Worm (Caenorhabditis elegans) whole organism, late embryonic: ENCODE data around the gene nhl-1.

Source experiments
- C08G9.2 ChIP-seq: sonication (generic microtip); optimal IDR thresholded peaks from 2 replicates; lab custom pipeline; 2016; ENCODE audit warnings: mild to moderate bottlenecking, missing genetic modification characterization, moderate library complexity, missing compliant biosample characterization
- C38D4.7 ChIP-seq: fragments of 200-800 bp; sonication (Bioruptor generic); optimal IDR thresholded peaks from 2 replicates; lab custom pipeline; 2018; ENCODE audit warnings: mild to moderate bottlenecking, missing genetic modification characterization, moderate library complexity, missing compliant biosample characterization
- K09A11.1 ChIP-seq: sonication (generic microtip); optimal IDR thresholded peaks from 2 replicates; lab custom pipeline; 2017; ENCODE audit warnings: antibody characterized with exemption, mild to moderate bottlenecking, missing genetic modification characterization, missing compliant biosample characterization; ENCODE audit not compliant: insufficient read depth
- T23F11.4 ChIP-seq: fragments of 200-800 bp; sonication (Bioruptor generic); optimal IDR thresholded peaks from 2 replicates; lab custom pipeline; 2018; ENCODE audit warnings: mild to moderate bottlenecking, missing genetic modification characterization, missing compliant biosample characterization
- Y22D7AL.16 ChIP-seq: sonication (generic microtip); optimal IDR thresholded peaks from 2 replicates; lab custom pipeline; 2016; ENCODE audit warnings: missing genetic modification characterization, missing compliant biosample characterization
- ahr-1 ChIP-seq: sonication (generic microtip); optimal IDR thresholded peaks from 2 replicates; lab custom pipeline; 2016; ENCODE audit warnings: missing genetic modification characterization, missing compliant biosample characterization
- ama-1 ChIP-seq: fragments of 150-350 bp; optimal IDR thresholded peaks from 2 replicates; lab custom pipeline; 2014
- ceh-14 ChIP-seq: sonication (generic microtip); optimal IDR thresholded peaks from 2 replicates; lab custom pipeline; 2016; ENCODE audit warnings: missing genotype, missing genetic modification characterization, missing compliant biosample characterization
- ceh-22 ChIP-seq: sonication (generic microtip); optimal IDR thresholded peaks from 2 replicates; lab custom pipeline; 2017; ENCODE audit warnings: missing biosample characterization, missing genetic modification characterization
- ceh-24 ChIP-seq: sonication (generic microtip); optimal IDR thresholded peaks from 2 replicates; lab custom pipeline; 2016; ENCODE audit warnings: mild to moderate bottlenecking, missing genetic modification characterization, missing compliant biosample characterization
- ceh-30 ChIP-seq: fragments of 150-350 bp; optimal IDR thresholded peaks from 2 replicates; lab custom pipeline; 2014; ENCODE audit warnings: missing biosample characterization, missing genetic modification characterization
- ceh-31 ChIP-seq: sonication (generic microtip); optimal IDR thresholded peaks from 2 replicates; lab custom pipeline; 2016; ENCODE audit warnings: missing genetic modification characterization, missing compliant biosample characterization
- ceh-34 ChIP-seq: sonication (generic microtip); optimal IDR thresholded peaks from 2 replicates; lab custom pipeline; 2016; ENCODE audit warnings: mild to moderate bottlenecking, missing genetic modification characterization, missing compliant biosample characterization
- ceh-48 ChIP-seq: sonication (generic microtip); optimal IDR thresholded peaks from 2 replicates; lab custom pipeline; 2016; ENCODE audit warnings: missing genetic modification characterization, inconsistent platforms, missing compliant biosample characterization
- ceh-6 ChIP-seq: fragments of 200-800 bp; sonication (Bioruptor generic); optimal IDR thresholded peaks from 2 replicates; lab custom pipeline; 2018; ENCODE audit warnings: mild to moderate bottlenecking, missing genetic modification characterization, missing compliant biosample characterization
- elt-2 ChIP-seq: sonication (generic microtip); optimal IDR thresholded peaks from 2 replicates; lab custom pipeline; 2016; ENCODE audit warnings: missing genetic modification reagents, missing genetic modification characterization, missing compliant biosample characterization
- ets-4 ChIP-seq: sonication (generic microtip); optimal IDR thresholded peaks from 2 replicates; lab custom pipeline; 2016; ENCODE audit warnings: missing genetic modification characterization, missing compliant biosample characterization
- eyg-1 ChIP-seq: sonication (generic microtip); optimal IDR thresholded peaks from 2 replicates; lab custom pipeline; 2016; ENCODE audit warnings: missing genotype, missing genetic modification characterization, missing compliant biosample characterization
- fkh-10 ChIP-seq: fragments of 150-350 bp; optimal IDR thresholded peaks from 2 replicates; lab custom pipeline; 2014; ENCODE audit warnings: missing biosample characterization, missing genetic modification reagents, missing genetic modification characterization
- fkh-6 ChIP-seq: sonication (generic microtip); optimal IDR thresholded peaks from 2 replicates; lab custom pipeline; 2016; ENCODE audit warnings: missing genetic modification characterization, missing compliant biosample characterization
- gmeb-2 ChIP-seq: sonication (generic microtip); optimal IDR thresholded peaks from 2 replicates; lab custom pipeline; 2016; ENCODE audit warnings: missing genetic modification characterization, inconsistent platforms, missing compliant biosample characterization
- hlh-13 ChIP-seq: fragments of 200-800 bp; sonication (Bioruptor generic); optimal IDR thresholded peaks from 2 replicates; lab custom pipeline; 2018; ENCODE audit warnings: mild to moderate bottlenecking, missing genetic modification characterization, missing compliant biosample characterization
- hlh-6 ChIP-seq: sonication (generic microtip); optimal IDR thresholded peaks from 2 replicates; lab custom pipeline; 2016; ENCODE audit warnings: missing genotype, missing genetic modification characterization, missing compliant biosample characterization
- hlh-8 ChIP-seq: sonication (generic microtip); optimal IDR thresholded peaks from 2 replicates; lab custom pipeline; 2016; ENCODE audit warnings: missing genotype, missing genetic modification characterization, missing compliant biosample characterization
- lim-6 ChIP-seq: sonication (generic microtip); optimal IDR thresholded peaks from 2 replicates; lab custom pipeline; 2016; ENCODE audit warnings: missing genetic modification characterization, missing compliant biosample characterization
- lin-11 ChIP-seq: fragments of 200-800 bp; sonication (Bioruptor generic); optimal IDR thresholded peaks from 2 replicates; lab custom pipeline; 2018; ENCODE audit warnings: mild to moderate bottlenecking, missing genetic modification characterization, missing compliant biosample characterization
- mec-3 ChIP-seq: sonication (generic microtip); optimal IDR thresholded peaks from 2 replicates; lab custom pipeline; 2016; ENCODE audit warnings: borderline replicate concordance, missing genetic modification characterization, missing compliant biosample characterization
- nhr-11 ChIP-seq: fragments of 150-350 bp; optimal IDR thresholded peaks from 2 replicates; lab custom pipeline; 2014; ENCODE audit warnings: missing biosample characterization, missing genetic modification characterization
- odd-2 ChIP-seq: sonication (generic microtip); optimal IDR thresholded peaks from 2 replicates; lab custom pipeline; 2017; ENCODE audit warnings: antibody characterized with exemption, mild to moderate bottlenecking, missing genetic modification characterization, missing compliant biosample characterization
- pat-9 ChIP-seq: fragments of 200-800 bp; sonication (Bioruptor generic); optimal IDR thresholded peaks from 2 replicates; lab custom pipeline; 2018; ENCODE audit warnings: mild to moderate bottlenecking, missing genetic modification characterization, moderate library complexity, missing compliant biosample characterization
- pax-1 ChIP-seq: fragments of 150-350 bp; optimal IDR thresholded peaks from 2 replicates; lab custom pipeline; 2014; ENCODE audit warnings: missing biosample characterization, missing genetic modification characterization
- pha-4 ChIP-seq: fragments of 150-350 bp; optimal IDR thresholded peaks from 2 replicates; lab custom pipeline; 2018; ENCODE audit warnings: missing biosample characterization, missing genetic modification reagents, missing genetic modification characterization
- pqm-1 ChIP-seq: sonication (generic microtip); optimal IDR thresholded peaks from 2 replicates; lab custom pipeline; 2016; ENCODE audit warnings: missing genetic modification characterization, missing compliant biosample characterization
- pros-1 ChIP-seq: fragments of 150-350 bp; optimal IDR thresholded peaks from 2 replicates; lab custom pipeline; 2014; ENCODE audit warnings: missing biosample characterization, missing genetic modification reagents, missing genetic modification characterization
- sox-4 ChIP-seq: sonication (generic microtip); optimal IDR thresholded peaks from 2 replicates; lab custom pipeline; 2017; ENCODE audit warnings: mild to moderate bottlenecking, missing genetic modification characterization, inconsistent platforms, missing compliant biosample characterization
- ttx-3 ChIP-seq: sonication (generic microtip); optimal IDR thresholded peaks from 2 replicates; lab custom pipeline; 2016; ENCODE audit warnings: missing genetic modification reagents, missing genetic modification characterization, missing compliant biosample characterization
- unc-42 ChIP-seq: sonication (generic microtip); optimal IDR thresholded peaks from 2 replicates; lab custom pipeline; 2016; ENCODE audit warnings: missing genotype, missing genetic modification characterization, missing compliant biosample characterization
- unc-55 ChIP-seq: sonication (generic microtip); optimal IDR thresholded peaks from 2 replicates; lab custom pipeline; 2017; ENCODE audit warnings: missing biosample characterization, missing genetic modification reagents, missing genetic modification characterization
- zip-5 ChIP-seq: sonication (generic microtip); optimal IDR thresholded peaks from 2 replicates; lab custom pipeline; 2016; ENCODE audit warnings: missing genetic modification characterization, missing compliant biosample characterization
- ztf-16 ChIP-seq: sonication (generic microtip); optimal IDR thresholded peaks from 2 replicates; lab custom pipeline; 2017; ENCODE audit warnings: missing genetic modification characterization, missing compliant biosample characterization

nhl-1 gene

ce11 chrIII:9112479-9112878 lies 41.2 kb downstream of the nhl-1 start (continued):
- TF ChIP-seq hlh-13 (GFP tag; lab: Kevin White, UChicago) (no peak), gmeb-2 (no peak), lim-6 (tag; lab: Kevin White, UChicago) (no peak), ahr-1 (tag; lab: Kevin White, UChicago) (no peak), fkh-10 (GFP tag; lab: Kevin White, UChicago) (no peak), sox-4 (tag; lab: Kevin White, UChicago) (no peak), nhr-11 (no peak), ets-4 (tag; lab: Kevin White, UChicago) (no peak)

- TF ChIP-seq ceh-31 (tag; lab: Kevin White, UChicago) (no peak), C38D4.7 (GFP tag; lab: Kevin White, UChicago) (no peak), hlh-8 (tag; lab: Kevin White, UChicago) (no peak), pqm-1 (tag; lab: Kevin White, UChicago) (no peak), C08G9.2 (tag; lab: Kevin White, UChicago) (no peak), ceh-6 (GFP tag; lab: Kevin White, UChicago) (no peak), ztf-16 (no peak), eyg-1 (tag; lab: Kevin White, UChicago) (no peak), T23F11.4 (GFP tag; lab: Kevin White, UChicago) (no peak), ceh-14 (tag; lab: Kevin White, UChicago) (no peak), unc-55 (GFP tag; lab: Kevin White, UChicago) (no peak), K09A11.1 (tag; lab: Kevin White, UChicago) (no peak), ttx-3 (tag; lab: Kevin White, UChicago) (no peak), ceh-24 (no peak), lim-6 (tag; lab: Kevin White, UChicago) (no peak), ceh-22 (no peak), fkh-6 (no peak), pat-9 (tag; lab: Kevin White, UChicago) (no peak)
Measured at ce11 chrIII:9110270-9110669, 43.4 kb downstream of the nhl-1 start.

ce11 chrIII:9109726-9110125 lies 44.0 kb downstream of the nhl-1 start:
- TF ChIP-seq hlh-13 (GFP tag; lab: Kevin White, UChicago), result no peak
- TF ChIP-seq elt-2 (tag; lab: Kevin White, UChicago), result peak; percentile 6
- TF ChIP-seq pqm-1 (tag; lab: Kevin White, UChicago), result no peak
- no peak for TF ChIP-seq ama-1 (lab: Kevin White, UChicago)
- no peak for TF ChIP-seq zip-5 (tag; lab: Kevin White, UChicago)
- TF ChIP-seq ceh-22, result no peak

ce11 chrIII:9109172-9109571 lies 44.5 kb downstream of the nhl-1 start, which contains the start of gene cya-1:
cya-1 (minus strand) TSS chrIII:9109272.
- TF ChIP-seq pha-4 (tag; lab: Kevin White, UChicago) (no peak), ceh-48 (tag; lab: Kevin White, UChicago) (no peak), ceh-30 (no peak), ama-1 (lab: Kevin White, UChicago) (no peak), ceh-34 (tag; lab: Kevin White, UChicago) (no peak), ets-4 (tag; lab: Kevin White, UChicago) (no peak), lin-11 (tag; lab: Kevin White, UChicago) (no peak), zip-5 (tag; lab: Kevin White, UChicago) (no peak), unc-42 (tag; lab: Kevin White, UChicago) (no peak), hlh-6 (tag; lab: Kevin White, UChicago) (no peak), pros-1 (tag; lab: Kevin White, UChicago) (no peak), pax-1 (tag; lab: Kevin White, UChicago) (no peak), ahr-1 (tag; lab: Kevin White, UChicago) (no peak), mec-3 (tag; lab: Kevin White, UChicago) (no peak), Y22D7AL.16 (tag; lab: Kevin White, UChicago) (no peak), K09A11.1 (tag; lab: Kevin White, UChicago) (no peak), odd-2 (tag; lab: Kevin White, UChicago) (no peak), fkh-6 (no peak), ttx-3 (tag; lab: Kevin White, UChicago) (no peak)
